Fruit fly (Drosophila melanogaster) whole organism, embryonic: ENCODE measurements around the gene CG33934.

ENCODE experiments used
- Abd-B ChIP-seq: fragments of 200-800 bp; sonication (Bioruptor generic); optimal IDR thresholded peaks from 2 replicates; lab custom pipeline; 2018; ENCODE audit warnings: missing biosample characterization, mild to moderate bottlenecking, missing genetic modification characterization, moderate library complexity
- BEAF-32 ChIP-seq: fragments of 200-800 bp; sonication (Bioruptor generic); optimal IDR thresholded peaks from 3 replicates; lab custom pipeline; 2017; ENCODE audit warnings: missing biosample characterization, missing genetic modification characterization, mild to moderate bottlenecking, moderate library complexity, missing genetic modification reagents
- CG10147 ChIP-seq: fragments of 200-800 bp; sonication (Bioruptor generic); optimal IDR thresholded peaks from 2 replicates; lab custom pipeline; 2019; ENCODE audit warnings: missing biosample characterization, mild to moderate bottlenecking, missing genetic modification characterization, moderate library complexity
- CG10267 ChIP-seq: fragments of 200-800 bp; sonication (Bioruptor generic); optimal IDR thresholded peaks from 2 replicates; lab custom pipeline; 2018; ENCODE audit warnings: missing biosample characterization, mild to moderate bottlenecking, missing genetic modification characterization, moderate library complexity
- CG11504 ChIP-seq: fragments of 200-800 bp; sonication (Bioruptor generic); optimal IDR thresholded peaks from 3 replicates; lab custom pipeline; 2019; ENCODE audit warnings: missing biosample characterization, mild to moderate bottlenecking, missing genetic modification characterization, moderate library complexity
- CG14965 ChIP-seq: fragments of 200-800 bp; sonication (Bioruptor generic); optimal IDR thresholded peaks from 2 replicates; lab custom pipeline; 2016; ENCODE audit warnings: missing biosample characterization, missing genetic modification characterization, borderline replicate concordance
- CG16813 ChIP-seq: fragments of 200-800 bp; sonication (Bioruptor generic); IDR thresholded peaks from 3 replicates; pipeline ENCODE4 v1.3.6; 2022; ENCODE audit warnings: missing biosample characterization, missing genetic modification characterization; ENCODE audit not compliant: partially characterized antibody
- CG17328 ChIP-seq: fragments of 200-800 bp; sonication (Bioruptor generic); IDR thresholded peaks from 2 replicates; pipeline ENCODE4 v1.3.6; 2022; ENCODE audit warnings: missing biosample characterization, missing genetic modification characterization
- CG30403 ChIP-seq: fragments of 200-800 bp; sonication (Bioruptor generic); optimal IDR thresholded peaks from 3 replicates; lab custom pipeline; 2016; ENCODE audit warnings: missing biosample characterization, missing genetic modification characterization
- CG31441 ChIP-seq: fragments of 200-800 bp; sonication (Bioruptor generic); IDR thresholded peaks from 2 replicates; pipeline ENCODE4 v1.3.6; 2022; ENCODE audit warnings: missing biosample characterization, missing genetic modification characterization
- CG32772 ChIP-seq: fragments of 200-800 bp; sonication (Bioruptor generic); IDR thresholded peaks from 2 replicates; pipeline ENCODE4 v1.3.6; 2022; ENCODE audit warnings: missing biosample characterization, missing genetic modification characterization
- CG34224 ChIP-seq: fragments of 200-800 bp; sonication (Bioruptor generic); IDR thresholded peaks from 3 replicates; pipeline ENCODE4 v1.3.6; 2022; ENCODE audit warnings: missing biosample characterization, missing genetic modification characterization; ENCODE audit not compliant: partially characterized antibody
- CG6654 ChIP-seq: fragments of 200-800 bp; sonication (Bioruptor generic); optimal IDR thresholded peaks from 2 replicates; lab custom pipeline; 2017; ENCODE audit warnings: missing biosample characterization, mild to moderate bottlenecking, missing genetic modification characterization
- CG6791 ChIP-seq: fragments of 200-800 bp; sonication (Bioruptor generic); IDR thresholded peaks from 3 replicates; pipeline ENCODE4 v1.3.6; 2022; ENCODE audit warnings: missing biosample characterization, missing genetic modification characterization; ENCODE audit not compliant: partially characterized antibody
- CG8765 ChIP-seq: fragments of 200-800 bp; sonication (Bioruptor generic); IDR thresholded peaks from 2 replicates; pipeline ENCODE4 v1.3.6; 2022; ENCODE audit warnings: missing biosample characterization, missing genetic modification characterization
- CG9609 ChIP-seq: fragments of 200-800 bp; sonication (Bioruptor generic); optimal IDR thresholded peaks from 3 replicates; lab custom pipeline; 2016; ENCODE audit warnings: missing biosample characterization, missing genetic modification characterization
- CG9797 ChIP-seq: fragments of 200-800 bp; sonication (Bioruptor generic); optimal IDR thresholded peaks from 3 replicates; lab custom pipeline; 2018; ENCODE audit warnings: missing biosample characterization, mild to moderate bottlenecking, missing genetic modification characterization
- CG9817 ChIP-seq: fragments of 200-800 bp; sonication (Bioruptor generic); optimal IDR thresholded peaks from 2 replicates; lab custom pipeline; 2018; ENCODE audit warnings: missing biosample characterization, mild to moderate bottlenecking, missing genetic modification characterization, moderate library complexity
- CrebB ChIP-seq: fragments of 200-800 bp; sonication (Bioruptor generic); optimal IDR thresholded peaks from 3 replicates; lab custom pipeline; 2018; ENCODE audit warnings: missing biosample characterization, mild to moderate bottlenecking, missing genetic modification characterization
- Dip2 ChIP-seq: fragments of 200-800 bp; sonication (Bioruptor generic); IDR thresholded peaks from 2 replicates; pipeline ENCODE4 v1.3.6; 2022; ENCODE audit warnings: missing biosample characterization, missing genetic modification characterization
- Dll ChIP-seq: fragments of 200-800 bp; sonication (Bioruptor generic); IDR thresholded peaks from 4 replicates; pipeline ENCODE4 v1.3.6; 2022; ENCODE audit warnings: missing biosample characterization, missing genetic modification characterization; ENCODE audit not compliant: partially characterized antibody
- E2f2 ChIP-seq: fragments of 200-800 bp; sonication (Bioruptor generic); IDR thresholded peaks from 2 replicates; pipeline ENCODE4 v1.3.6; 2022; ENCODE audit warnings: missing biosample characterization, missing genetic modification characterization
- HmgZ ChIP-seq: fragments of 200-800 bp; sonication (Bioruptor generic); optimal IDR thresholded peaks from 2 replicates; lab custom pipeline; 2018; ENCODE audit warnings: missing biosample characterization, mild to moderate bottlenecking, missing genetic modification characterization
- Hmx ChIP-seq: fragments of 200-800 bp; sonication (Bioruptor generic); optimal IDR thresholded peaks from 2 replicates; lab custom pipeline; 2016; ENCODE audit warnings: missing biosample characterization, missing genetic modification characterization
- Hr3 ChIP-seq: fragments of 200-800 bp; sonication (Bioruptor generic); optimal IDR thresholded peaks from 3 replicates; lab custom pipeline; 2016; ENCODE audit warnings: missing biosample characterization, missing genetic modification characterization
- Hr51 ChIP-seq, 2 experiments: fragments of 200-800 bp; sonication (Bioruptor generic); optimal IDR thresholded peaks; 2 replicates in 1 of 2; 3 replicates in 1 of 2; lab custom pipeline; 2016 to 2018; ENCODE audit warnings: missing biosample characterization in 2 of 2, missing genetic modification characterization in 2 of 2, mild to moderate bottlenecking in 1 of 2, moderate library complexity in 1 of 2
- MBD-R2 ChIP-seq: fragments of 200-800 bp; sonication (Bioruptor generic); IDR thresholded peaks from 2 replicates; pipeline ENCODE4 v1.3.6; 2022; ENCODE audit warnings: missing biosample characterization, missing genetic modification characterization
- MESR4 ChIP-seq: fragments of 200-800 bp; sonication (Bioruptor generic); optimal IDR thresholded peaks from 2 replicates; lab custom pipeline; 2018; ENCODE audit warnings: missing biosample characterization, mild to moderate bottlenecking, missing genetic modification characterization, moderate library complexity
- NC2α ChIP-seq: fragments of 200-800 bp; sonication (Bioruptor generic); optimal IDR thresholded peaks from 2 replicates; lab custom pipeline; 2016; ENCODE audit warnings: missing biosample characterization, missing genetic modification characterization
- Nf-YA ChIP-seq: fragments of 200-800 bp; sonication (Bioruptor generic); IDR thresholded peaks from 2 replicates; pipeline ENCODE4 v1.3.6; 2022; ENCODE audit warnings: missing biosample characterization, missing genetic modification characterization
- PHDP ChIP-seq: fragments of 200-800 bp; sonication (Bioruptor generic); optimal IDR thresholded peaks from 3 replicates; lab custom pipeline; 2018; ENCODE audit warnings: missing biosample characterization, mild to moderate bottlenecking, missing genetic modification characterization, moderate library complexity
- Scr ChIP-seq: fragments of 200-800 bp; sonication (Bioruptor generic); IDR thresholded peaks from 2 replicates; pipeline ENCODE4 v1.3.6; 2022; ENCODE audit warnings: missing biosample characterization, missing genetic modification characterization; ENCODE audit not compliant: partially characterized antibody
- Sox100B ChIP-seq: fragments of 200-800 bp; sonication (Bioruptor generic); optimal IDR thresholded peaks from 3 replicates; lab custom pipeline; 2018; ENCODE audit warnings: missing biosample characterization, mild to moderate bottlenecking, missing genetic modification characterization
- ap ChIP-seq: fragments of 200-800 bp; sonication (Bioruptor generic); IDR thresholded peaks from 2 replicates; pipeline ENCODE4 v1.3.6; 2022; ENCODE audit warnings: missing biosample characterization, missing genetic modification characterization
- bigmax ChIP-seq: fragments of 200-800 bp; sonication (Bioruptor generic); optimal IDR thresholded peaks from 2 replicates; lab custom pipeline; 2018; ENCODE audit warnings: missing biosample characterization, mild to moderate bottlenecking, missing genetic modification characterization
- cato ChIP-seq: fragments of 200-800 bp; sonication (Bioruptor generic); optimal IDR thresholded peaks from 2 replicates; lab custom pipeline; 2016; ENCODE audit warnings: missing biosample characterization, missing genetic modification characterization, borderline replicate concordance
- chm ChIP-seq: fragments of 200-800 bp; sonication (Bioruptor generic); IDR thresholded peaks from 2 replicates; pipeline ENCODE4 v1.3.6; 2022; ENCODE audit warnings: missing biosample characterization, missing genetic modification characterization
- fd3F ChIP-seq: fragments of 200-800 bp; sonication (Bioruptor generic); optimal IDR thresholded peaks from 2 replicates; lab custom pipeline; 2018; ENCODE audit warnings: missing biosample characterization, mild to moderate bottlenecking, missing genetic modification characterization, moderate library complexity
- fru ChIP-seq: fragments of >200 bp; optimal IDR thresholded peaks from 2 replicates; lab custom pipeline; 2017
- lbe ChIP-seq: fragments of 200-800 bp; sonication (Bioruptor generic); optimal IDR thresholded peaks from 2 replicates; lab custom pipeline; 2016; ENCODE audit warnings: missing biosample characterization, mild to moderate bottlenecking, missing genetic modification characterization
- lmd ChIP-seq: fragments of 200-800 bp; sonication (Bioruptor generic); IDR thresholded peaks from 2 replicates; pipeline ENCODE4 v1.3.6; 2022; ENCODE audit warnings: missing biosample characterization, missing genetic modification characterization
- prd ChIP-seq, 3 experiments: fragments of >200 bp in 2 of 3; fragments of 200-800 bp in 1 of 3; sonication (Bioruptor generic) in 1 of 3; optimal IDR thresholded peaks in 2 of 3; IDR thresholded peaks in 1 of 3; 2 replicates in 2 of 3; 3 replicates in 1 of 3; pipeline versions ENCODE4 v1.3.6 to Lab custom; 2017 to 2022; ENCODE audit warnings: missing biosample characterization in 1 of 3, missing genetic modification characterization in 1 of 3
- rib ChIP-seq: fragments of 200-800 bp; sonication (Bioruptor generic); IDR thresholded peaks from 2 replicates; pipeline ENCODE4 v1.3.6; 2022; ENCODE audit warnings: missing biosample characterization, missing genetic modification characterization
- sens ChIP-seq: fragments of 200-800 bp; sonication (Bioruptor generic); peaks from one replicate; lab custom pipeline; 2016; ENCODE audit warnings: missing biosample characterization, missing genetic modification characterization
- sna ChIP-seq: fragments of 200-800 bp; sonication (Bioruptor generic); IDR thresholded peaks from 2 replicates; pipeline ENCODE4 v1.3.6; 2022; ENCODE audit warnings: missing biosample characterization, missing genetic modification characterization; ENCODE audit not compliant: partially characterized antibody
- tin ChIP-seq: fragments of 200-800 bp; sonication (Bioruptor generic); optimal IDR thresholded peaks from 3 replicates; lab custom pipeline; 2016; ENCODE audit warnings: missing biosample characterization, missing genetic modification characterization
- ttk ChIP-seq: fragments of 200-800 bp; sonication (Bioruptor generic); IDR thresholded peaks from 2 replicates; pipeline ENCODE4 v2.1.2; 2022; ENCODE audit warnings: missing biosample characterization, missing genetic modification characterization
- vnd ChIP-seq: fragments of 200-800 bp; sonication (Bioruptor generic); IDR thresholded peaks from 3 replicates; pipeline ENCODE4 v1.3.6; 2022; ENCODE audit warnings: missing biosample characterization, missing genetic modification characterization; ENCODE audit not compliant: partially characterized antibody
- wor ChIP-seq: fragments of 200-800 bp; sonication (Bioruptor generic); IDR thresholded peaks from 2 replicates; pipeline ENCODE4 v1.3.6; 2022; ENCODE audit warnings: missing biosample characterization, missing genetic modification characterization
- zfh2 ChIP-seq: fragments of 200-800 bp; sonication (Bioruptor generic); optimal IDR thresholded peaks from 2 replicates; lab custom pipeline; 2016; ENCODE audit warnings: missing biosample characterization, missing genetic modification characterization

The CG33934 gene

dm6 chr3R:20057501-20057900 is 14.9 kb downstream of the CG33934 start, which contains the start of gene mdlc (continued):
- TF ChIP-seq Hr51 (GFP tag; optimal IDR thresholded peaks at IDR 0.05; lab: Kevin White, UChicago) (peak in 1 of 2 experiments; percentile 16), MBD-R2 (GFP tag; lab: Robert Waterston, UW) (peak; percentile 66), NC2α (no peak), bigmax (GFP tag; lab: Kevin White, UChicago) (no peak), CG31441 (peak; percentile 31; the same call in 1 of the 2 replicates), CG14965 (no peak), CG30403 (GFP tag; lab: Kevin White, UChicago) (peak; percentile 22), sna (GFP tag; lab: Robert Waterston, UW) (0 out of 2 replicates have a peak, but pooled peaks have one; percentile 53), tin (no peak), Hr3 (GFP tag; lab: Kevin White, UChicago) (peak; percentile 40), CG6654 (GFP tag; lab: Kevin White, UChicago) (no peak), E2f2 (peak; percentile 64), Hmx (GFP tag; lab: Kevin White, UChicago) (no peak), MESR4 (GFP tag; lab: Kevin White, UChicago) (no peak), CG9797 (peak; percentile 61), cato (GFP tag; lab: Kevin White, UChicago) (no peak), ap (GFP tag; lab: Robert Waterston, UW) (no peak), prd (optimal IDR thresholded peaks at IDR 0.05; lab: Kevin White, UChicago) (no peak), prd (GFP tag; IDR thresholded peaks at IDR 0.05; lab: Robert Waterston, UW) (peak; percentile 33; the same call in 1 of the 3 replicates), Sox100B (GFP tag; lab: Kevin White, UChicago) (peak; percentile 11), ttk (GFP tag; lab: Robert Waterston, UW) (no peak), Dip2 (GFP tag; lab: Robert Waterston, UW) (no peak), CG8765 (GFP tag; lab: Robert Waterston, UW) (no peak), Dll (peak; percentile 75), lbe (GFP tag; lab: Kevin White, UChicago) (no peak), CrebB (tag; lab: Kevin White, UChicago) (no peak), chm (no peak), fru (lab: Kevin White, UChicago) (no peak), fd3F (GFP tag; lab: Kevin White, UChicago) (no peak), rib (no peak), CG9817 (tag; lab: Kevin White, UChicago) (peak; percentile 23), CG10267 (tag; lab: Kevin White, UChicago) (peak; percentile 15), PHDP (no peak), wor (GFP tag; lab: Robert Waterston, UW) (no peak), sens (GFP tag; lab: Kevin White, UChicago) (peak; percentile 26), CG6791 (GFP tag; lab: Robert Waterston, UW) (no peak), zfh2 (GFP tag; lab: Kevin White, UChicago) (no peak), BEAF-32 (GFP tag; lab: Kevin White, UChicago) (peak; percentile 71), CG10147 (peak; percentile 13), Scr (peak; percentile 71), HmgZ (tag; lab: Kevin White, UChicago) (peak; percentile 21), CG34224 (peak; percentile 38; the same call in 1 of the 3 replicates), Nf-YA (no peak), CG9609 (GFP tag; lab: Kevin White, UChicago) (no peak), CG32772 (GFP tag; lab: Robert Waterston, UW) (no peak), Abd-B (GFP tag; lab: Kevin White, UChicago) (peak; percentile 69), vnd (peak; percentile 38; the same call in 1 of the 3 replicates), lmd (GFP tag; lab: Robert Waterston, UW) (no peak; the same call in 1 of the 2 replicates), CG17328 (GFP tag; lab: Robert Waterston, UW) (no peak), CG16813 (GFP tag; lab: Robert Waterston, UW) (peak; percentile 71), CG11504 (tag; lab: Kevin White, UChicago) (peak; percentile 33)
